Fruit fly (Drosophila melanogaster) whole organism, embryonic: ENCODE data around the gene CG42673.
A peak's percentile ranks its signal among the peaks of the same experiment; 100 is the strongest.

Experiments used
- Asciz ChIP-seq: fragments of 200-800 bp; sonication (Bioruptor generic); optimal IDR thresholded peaks from 2 replicates; lab custom pipeline; 2017; ENCODE audit warnings: missing biosample characterization, mild to moderate bottlenecking, missing genetic modification characterization, missing genetic modification reagents
- Blimp-1 ChIP-seq: fragments of 200-800 bp; sonication (Bioruptor generic); optimal IDR thresholded peaks from 3 replicates; lab custom pipeline; 2018; ENCODE audit warnings: missing biosample characterization, missing genetic modification characterization, mild to moderate bottlenecking, moderate library complexity, missing genetic modification reagents
- CG10267 ChIP-seq: fragments of 200-800 bp; sonication (Bioruptor generic); optimal IDR thresholded peaks from 2 replicates; lab custom pipeline; 2018; ENCODE audit warnings: missing biosample characterization, mild to moderate bottlenecking, missing genetic modification characterization, moderate library complexity
- CG10321 ChIP-seq: fragments of 200-800 bp; sonication (Bioruptor generic); IDR thresholded peaks from 2 replicates; pipeline ENCODE4 v1.3.6; 2022; ENCODE audit warnings: missing biosample characterization, missing genetic modification characterization
- CG10366 ChIP-seq: fragments of 200-800 bp; sonication (Bioruptor generic); IDR thresholded peaks from 2 replicates; pipeline ENCODE4 v1.3.6; 2022; ENCODE audit warnings: missing biosample characterization, missing genetic modification characterization
- CG11247 ChIP-seq: fragments of 200-800 bp; sonication (Bioruptor generic); IDR thresholded peaks from 2 replicates; pipeline ENCODE4 v1.3.6; 2022; ENCODE audit warnings: missing biosample characterization, missing genetic modification characterization
- CG13775 ChIP-seq: fragments of 200-800 bp; sonication (Bioruptor generic); optimal IDR thresholded peaks from 3 replicates; lab custom pipeline; 2017; ENCODE audit warnings: missing biosample characterization, mild to moderate bottlenecking, missing genetic modification characterization
- CG15269 ChIP-seq: fragments of 200-800 bp; sonication (Bioruptor generic); optimal IDR thresholded peaks from 2 replicates; lab custom pipeline; 2018; ENCODE audit warnings: missing biosample characterization, mild to moderate bottlenecking, missing genetic modification characterization, moderate library complexity
- CG15696 ChIP-seq: fragments of 200-800 bp; sonication (Bioruptor generic); optimal IDR thresholded peaks from 2 replicates; lab custom pipeline; 2019; ENCODE audit warnings: missing biosample characterization, mild to moderate bottlenecking, missing genetic modification characterization, moderate library complexity
- CG17385 ChIP-seq: fragments of 200-800 bp; sonication (Bioruptor generic); optimal IDR thresholded peaks from 3 replicates; lab custom pipeline; 2018; ENCODE audit warnings: missing biosample characterization, mild to moderate bottlenecking, missing genetic modification characterization
- CG17802 ChIP-seq: fragments of 200-800 bp; sonication (Bioruptor generic); optimal IDR thresholded peaks from 2 replicates; lab custom pipeline; 2018; ENCODE audit warnings: missing biosample characterization, mild to moderate bottlenecking, missing genetic modification characterization, moderate library complexity
- CG17829 ChIP-seq: fragments of 200-800 bp; optimal IDR thresholded peaks from 2 replicates; lab custom pipeline; 2019; ENCODE audit warnings: missing biosample characterization, mild to moderate bottlenecking, missing genetic modification characterization, moderate library complexity
- CG17912 ChIP-seq: fragments of 200-800 bp; sonication (Bioruptor generic); optimal IDR thresholded peaks from 2 replicates; lab custom pipeline; 2018; ENCODE audit warnings: missing biosample characterization, mild to moderate bottlenecking, missing genetic modification characterization
- CG2129 ChIP-seq: fragments of 200-800 bp; sonication (Bioruptor generic); IDR thresholded peaks from 2 replicates; pipeline ENCODE4 v1.3.6; 2022; ENCODE audit warnings: missing biosample characterization, missing genetic modification characterization; ENCODE audit not compliant: partially characterized antibody
- CG2678 ChIP-seq: fragments of 200-800 bp; sonication (Bioruptor generic); optimal IDR thresholded peaks from 3 replicates; lab custom pipeline; 2019; ENCODE audit warnings: missing biosample characterization, mild to moderate bottlenecking, missing genetic modification characterization, moderate library complexity
- CG30020 ChIP-seq: fragments of 200-800 bp; optimal IDR thresholded peaks from 2 replicates; lab custom pipeline; 2019; ENCODE audit warnings: missing biosample characterization, mild to moderate bottlenecking, missing genetic modification characterization, moderate library complexity
- CG30431 ChIP-seq: fragments of 200-800 bp; sonication (Bioruptor generic); optimal IDR thresholded peaks from 2 replicates; lab custom pipeline; 2017; ENCODE audit warnings: missing biosample characterization, missing genetic modification characterization
- CG33213 ChIP-seq: fragments of 200-800 bp; sonication (Bioruptor generic); optimal IDR thresholded peaks from 3 replicates; lab custom pipeline; 2016; ENCODE audit warnings: missing biosample characterization, missing genetic modification characterization
- CG3407 ChIP-seq: fragments of 200-800 bp; sonication (Bioruptor generic); optimal IDR thresholded peaks from 2 replicates; lab custom pipeline; 2018; ENCODE audit warnings: missing biosample characterization, mild to moderate bottlenecking, missing genetic modification characterization
- CG3726 ChIP-seq: fragments of 200-800 bp; sonication (Bioruptor generic); IDR thresholded peaks from 3 replicates; pipeline ENCODE4, ENCODE4 v1.3.6; 2022; ENCODE audit warnings: missing biosample characterization, missing genetic modification characterization
- CG4328 ChIP-seq: fragments of 200-800 bp; sonication (Bioruptor generic); optimal IDR thresholded peaks from 3 replicates; lab custom pipeline; 2017; ENCODE audit warnings: missing biosample characterization, missing genetic modification reagents, missing genetic modification characterization
- CG4360 ChIP-seq: fragments of 200-800 bp; sonication (Bioruptor generic); IDR thresholded peaks from 2 replicates; pipeline ENCODE4 v1.3.6; 2022; ENCODE audit warnings: missing biosample characterization, missing genetic modification characterization
- CG7556 ChIP-seq: fragments of 200-800 bp; sonication (Bioruptor generic); optimal IDR thresholded peaks from 2 replicates; lab custom pipeline; 2017; ENCODE audit warnings: missing biosample characterization, mild to moderate bottlenecking, missing genetic modification characterization
- CHES-1-like ChIP-seq: fragments of 200-800 bp; sonication (Bioruptor generic); optimal IDR thresholded peaks from 2 replicates; lab custom pipeline; 2016; ENCODE audit warnings: missing biosample characterization, missing genetic modification characterization
- Dip3 ChIP-seq: fragments of 200-800 bp; sonication (Bioruptor generic); optimal IDR thresholded peaks from 3 replicates; lab custom pipeline; 2016; ENCODE audit warnings: missing biosample characterization, missing genetic modification characterization
- Dp ChIP-seq: fragments of 200-800 bp; sonication (Bioruptor generic); optimal IDR thresholded peaks from 2 replicates; lab custom pipeline; 2018; ENCODE audit warnings: missing biosample characterization, mild to moderate bottlenecking, missing genetic modification characterization, moderate library complexity
- Ets65A ChIP-seq: fragments of 200-800 bp; sonication (Bioruptor generic); peaks from one replicate; lab custom pipeline; 2016; ENCODE audit warnings: missing biosample characterization, missing genetic modification characterization
- GATAe ChIP-seq: fragments of 200-800 bp; sonication (Bioruptor generic); conservative IDR thresholded peaks from 2 replicates; pipeline ENCODE4 v1.3.6; 2022; ENCODE audit warnings: missing biosample characterization, missing genetic modification characterization
- Hey ChIP-seq: fragments of 200-800 bp; sonication (Bioruptor generic); optimal IDR thresholded peaks from 3 replicates; lab custom pipeline; 2018; ENCODE audit warnings: missing biosample characterization, mild to moderate bottlenecking, missing genetic modification characterization
- NC2β ChIP-seq: fragments of 200-800 bp; sonication (Bioruptor generic); optimal IDR thresholded peaks from 2 replicates; lab custom pipeline; 2016; ENCODE audit warnings: missing biosample characterization, missing genetic modification characterization
- Neu2 ChIP-seq: fragments of 200-800 bp; sonication (Bioruptor generic); optimal IDR thresholded peaks from 3 replicates; lab custom pipeline; 2016; ENCODE audit warnings: missing biosample characterization, missing genetic modification characterization, borderline replicate concordance
- Pdp1 ChIP-seq, 2 experiments: fragments of 200-800 bp; sonication (Bioruptor generic); optimal IDR thresholded peaks; 3 replicates each; lab custom pipeline; 2016; ENCODE audit warnings: missing biosample characterization in 2 of 2, missing genetic modification characterization in 2 of 2, mild to moderate bottlenecking in 1 of 2, moderate library complexity in 1 of 2
- Ravus ChIP-seq: fragments of 200-800 bp; sonication (Bioruptor generic); IDR thresholded peaks from 2 replicates; pipeline ENCODE4 v1.3.6; 2022; ENCODE audit warnings: missing biosample characterization, missing genetic modification characterization
- Rx ChIP-seq: fragments of 200-800 bp; sonication (Bioruptor generic); IDR thresholded peaks from 2 replicates; pipeline ENCODE4 v1.3.6; 2022; ENCODE audit warnings: missing biosample characterization, missing genetic modification characterization
- ac ChIP-seq: fragments of 200-800 bp; sonication (Bioruptor generic); optimal IDR thresholded peaks from 3 replicates; lab custom pipeline; 2017; ENCODE audit warnings: missing biosample characterization, mild to moderate bottlenecking, missing genetic modification characterization
- cad ChIP-seq: fragments of >200 bp; optimal IDR thresholded peaks from 2 replicates; lab custom pipeline; 2017; ENCODE audit warnings: missing biosample characterization, missing genetic modification characterization
- chn ChIP-seq: fragments of 200-800 bp; sonication (Bioruptor generic); optimal IDR thresholded peaks from 2 replicates; lab custom pipeline; 2016; ENCODE audit warnings: missing biosample characterization, missing genetic modification characterization
- da ChIP-seq: fragments of 200-800 bp; sonication (Bioruptor generic); optimal IDR thresholded peaks from 2 replicates; lab custom pipeline; 2016; ENCODE audit warnings: missing biosample characterization, missing genetic modification characterization
- en ChIP-seq: fragments of 200-800 bp; sonication (Bioruptor generic); optimal IDR thresholded peaks from 2 replicates; lab custom pipeline; 2016; ENCODE audit warnings: missing biosample characterization, missing genetic modification characterization
- gce ChIP-seq: fragments of 200-800 bp; sonication (Bioruptor generic); IDR thresholded peaks from 3 replicates; pipeline ENCODE4 v1.3.6; 2022; ENCODE audit warnings: missing biosample characterization, missing genetic modification characterization
- gsb ChIP-seq: fragments of 200-800 bp; sonication (Bioruptor generic); IDR thresholded peaks from 2 replicates; pipeline ENCODE4 v1.3.6; 2022; ENCODE audit warnings: missing biosample characterization, missing genetic modification characterization
- insv ChIP-seq, 2 experiments: fragments of 200-800 bp; sonication (Bioruptor generic); optimal IDR thresholded peaks; 3 replicates each; lab custom pipeline; 2016 to 2018; ENCODE audit warnings: missing biosample characterization in 2 of 2, missing genetic modification characterization in 2 of 2
- lov ChIP-seq, 2 experiments: fragments of 200-800 bp in 1 of 2; fragments of >200 bp in 1 of 2; sonication (Bioruptor generic) in 1 of 2; IDR thresholded peaks in 1 of 2; optimal IDR thresholded peaks in 1 of 2; 2 replicates in 1 of 2; 3 replicates in 1 of 2; pipeline versions ENCODE4 v1.3.6 to Lab custom; 2017 to 2022; ENCODE audit warnings: missing biosample characterization in 1 of 2, missing genetic modification characterization in 1 of 2
- mam ChIP-seq: fragments of 200-800 bp; sonication (Bioruptor generic); optimal IDR thresholded peaks from 3 replicates; lab custom pipeline; 2016; ENCODE audit warnings: missing biosample characterization, missing genetic modification characterization
- nmo ChIP-seq: fragments of 200-800 bp; sonication (Bioruptor generic); optimal IDR thresholded peaks from 2 replicates; lab custom pipeline; 2018; ENCODE audit warnings: missing biosample characterization, mild to moderate bottlenecking, missing genetic modification characterization, moderate library complexity
- sc ChIP-seq, 3 experiments: fragments of >200 bp in 2 of 3; fragments of 200-800 bp in 1 of 3; sonication (Bioruptor generic) in 1 of 3; optimal IDR thresholded peaks; 2 replicates in 2 of 3; 3 replicates in 1 of 3; lab custom pipeline; 2017; ENCODE audit warnings: mild to moderate bottlenecking in 1 of 3, missing biosample characterization in 1 of 3, missing genetic modification characterization in 1 of 3, missing genetic modification reagents in 1 of 3
- sug ChIP-seq: fragments of 200-800 bp; optimal IDR thresholded peaks from 2 replicates; lab custom pipeline; 2019; ENCODE audit warnings: missing biosample characterization, mild to moderate bottlenecking, missing genetic modification characterization, moderate library complexity
- zen2 ChIP-seq: fragments of 200-800 bp; sonication (Bioruptor generic); IDR thresholded peaks from 3 replicates; pipeline ENCODE4 v1.3.6; 2022; ENCODE audit warnings: missing biosample characterization, missing genetic modification characterization; ENCODE audit not compliant: partially characterized antibody

CG42673 gene

dm6 chr3L:9509037-9509830, 37.8 kb upstream of the CG42673 start, which contains the start of gene CG3408 (continued):
- no peak for TF ChIP-seq CG15269
- TF ChIP-seq CG30431 (GFP tag; lab: Kevin White, UChicago) = no peak
- TF ChIP-seq Dip3 (GFP tag; lab: Kevin White, UChicago) = no peak
- TF ChIP-seq CG10267 (tag; lab: Kevin White, UChicago) = peak; percentile 39
- TF ChIP-seq CG30020 (tag; lab: Kevin White, UChicago) = no peak
- no peak for TF ChIP-seq CG17912 (GFP tag; lab: Kevin White, UChicago)
- TF ChIP-seq Asciz (GFP tag; lab: Kevin White, UChicago) = no peak
- TF ChIP-seq CG11247 = no peak
- peak; percentile 37 for TF ChIP-seq nmo (GFP tag; lab: Kevin White, UChicago)
- no peak for TF ChIP-seq da (GFP tag; lab: Kevin White, UChicago)
- TF ChIP-seq gce (GFP tag; lab: Robert Waterston, UW) = no peak
- no peak for TF ChIP-seq CG4328 (GFP tag; lab: Kevin White, UChicago)
- TF ChIP-seq CG17385 (GFP tag; lab: Kevin White, UChicago) = no peak
- peak; percentile 59 for TF ChIP-seq sug (tag; lab: Kevin White, UChicago)
- no peak for TF ChIP-seq zen2 (GFP tag; lab: Robert Waterston, UW)
- no peak for TF ChIP-seq en (GFP tag; lab: Kevin White, UChicago)
- peak; percentile 6 for TF ChIP-seq CG7556 (GFP tag; lab: Kevin White, UChicago)
- no peak for TF ChIP-seq CG13775 (GFP tag; lab: Kevin White, UChicago)
- TF ChIP-seq Blimp-1 (GFP tag; lab: Kevin White, UChicago) = no peak
- no peak for TF ChIP-seq cad (GFP tag; lab: Kevin White, UChicago)
- no peak for TF ChIP-seq Ravus (GFP tag; lab: Robert Waterston, UW)
- TF ChIP-seq Hey (tag; lab: Kevin White, UChicago) = no peak
- TF ChIP-seq insv (GFP tag; optimal IDR thresholded peaks at IDR 0.05; lab: Kevin White, UChicago) = no peak
- no peak for TF ChIP-seq gsb (GFP tag; lab: Robert Waterston, UW)
- TF ChIP-seq GATAe (GFP tag; lab: Robert Waterston, UW) = peak; percentile 23; the same call in 1 of the 2 replicates
- TF ChIP-seq CG3726 (GFP tag; lab: Robert Waterston, UW) = no peak
- no peak for TF ChIP-seq ac
- no peak for TF ChIP-seq CG3407
- TF ChIP-seq Rx (GFP tag; lab: Robert Waterston, UW) = no peak
- TF ChIP-seq CG2678 (tag; lab: Kevin White, UChicago) = no peak
- no peak for TF ChIP-seq sc (optimal IDR thresholded peaks at IDR 0.05; lab: Kevin White, UChicago)
- TF ChIP-seq sc (GFP tag; optimal IDR thresholded peaks at IDR 0.05; lab: Kevin White, UChicago) = no peak
- no peak for TF ChIP-seq chn (GFP tag; lab: Kevin White, UChicago)
- TF ChIP-seq CHES-1-like (GFP tag; lab: Kevin White, UChicago) = peak; percentile 33
- peak; percentile 94 for TF ChIP-seq CG4360 (GFP tag; lab: Robert Waterston, UW)
- TF ChIP-seq CG10321 (GFP tag; lab: Robert Waterston, UW) = peak; percentile 80
- TF ChIP-seq CG33213 (GFP tag; lab: Kevin White, UChicago) = peak; percentile 66
- TF ChIP-seq Neu2 (GFP tag; lab: Kevin White, UChicago) = no peak
- no peak for TF ChIP-seq lov (optimal IDR thresholded peaks at IDR 0.05; lab: Kevin White, UChicago)
- TF ChIP-seq lov (GFP tag; IDR thresholded peaks at IDR 0.05; lab: Robert Waterston, UW) = no peak
- TF ChIP-seq Dp (GFP tag; lab: Kevin White, UChicago) = peak; percentile 67
- TF ChIP-seq CG17802 (tag; lab: Kevin White, UChicago) = no peak
- TF ChIP-seq NC2β (GFP tag; lab: Kevin White, UChicago) = peak; percentile 29
- peak in 1 of 2 experiments; percentile 50 for TF ChIP-seq Pdp1 (GFP tag; optimal IDR thresholded peaks at IDR 0.05; lab: Kevin White, UChicago)
- TF ChIP-seq CG15696 (tag; lab: Kevin White, UChicago) = no peak
- no peak for TF ChIP-seq CG2129 (GFP tag; lab: Robert Waterston, UW)
- no peak for TF ChIP-seq mam (GFP tag; lab: Kevin White, UChicago)
- TF ChIP-seq CG17829 (tag; lab: Kevin White, UChicago) = peak; percentile 20
- no peak for TF ChIP-seq Ets65A (GFP tag; lab: Kevin White, UChicago)
- 0 out of 2 replicates have a peak, but pooled peaks have one; percentile 3 for TF ChIP-seq CG10366 (GFP tag; lab: Robert Waterston, UW)
